Worm (Caenorhabditis elegans) whole organism, young adult: ENCODE results near the gene zipt-7.1.

Experiments
- C06A6.2 ChIP-seq: fragments of 200-800 bp; sonication (Bioruptor generic); conservative IDR thresholded peaks from 2 replicates; pipeline ENCODE4 v1.3.6; 2022; ENCODE audit warnings: missing genetic modification characterization, missing compliant biosample characterization
- F10E7.11 ChIP-seq: sonication (generic microtip); optimal IDR thresholded peaks from 2 replicates; lab custom pipeline; 2017; ENCODE audit warnings: mild to moderate bottlenecking, missing genetic modification characterization, moderate library complexity, missing compliant biosample characterization
- F39B2.1 ChIP-seq: fragments of 200-800 bp; sonication (Bioruptor generic); IDR thresholded peaks from 2 replicates; pipeline ENCODE4 v1.3.6; 2022; ENCODE audit warnings: missing genetic modification reagents, missing genetic modification characterization, missing compliant biosample characterization
- T26A5.8 ChIP-seq: sonication (generic microtip); optimal IDR thresholded peaks from 2 replicates; lab custom pipeline; 2016; ENCODE audit warnings: missing genetic modification characterization, missing compliant biosample characterization
- Y56A3A.18 ChIP-seq: fragments of 200-800 bp; sonication (Bioruptor generic); IDR thresholded peaks from 2 replicates; pipeline ENCODE4 v1.3.6; 2022; ENCODE audit warnings: missing genetic modification reagents, missing genetic modification characterization, missing compliant biosample characterization
- Y67H2A.10 ChIP-seq: fragments of 200-800 bp; sonication (Bioruptor generic); conservative IDR thresholded peaks from 2 replicates; pipeline ENCODE4 v1.3.6; 2022; ENCODE audit warnings: missing genetic modification reagents, missing genetic modification characterization, missing compliant biosample characterization
- ama-1 ChIP-seq, 3 experiments: fragments of 150-350 bp in 1 of 3; sonication (generic microtip) in 2 of 3; optimal IDR thresholded peaks; 2 replicates each; lab custom pipeline; 2014 to 2018; ENCODE audit warnings: missing biosample characterization in 2 of 3, missing genetic modification characterization in 2 of 3, missing genetic modification reagents in 2 of 3
- athp-1 ChIP-seq: sonication (generic microtip); optimal IDR thresholded peaks from 2 replicates; lab custom pipeline; 2017; ENCODE audit warnings: mild to moderate bottlenecking, missing genetic modification characterization, missing compliant biosample characterization
- attf-5 ChIP-seq: fragments of 200-800 bp; sonication (Bioruptor generic); optimal IDR thresholded peaks from 2 replicates; lab custom pipeline; 2018; ENCODE audit warnings: mild to moderate bottlenecking, missing genetic modification characterization, missing compliant biosample characterization
- bed-1 ChIP-seq: fragments of 200-800 bp; sonication (Bioruptor generic); IDR thresholded peaks from 2 replicates; pipeline ENCODE4 v1.3.6; 2022; ENCODE audit warnings: missing genetic modification reagents, missing genetic modification characterization, missing compliant biosample characterization
- hlh-12 ChIP-seq: sonication (generic microtip); optimal IDR thresholded peaks from 2 replicates; lab custom pipeline; 2016; ENCODE audit warnings: missing genetic modification characterization, missing compliant biosample characterization
- hmg-1.2 ChIP-seq: fragments of 200-800 bp; sonication (Bioruptor generic); IDR thresholded peaks from 2 replicates; pipeline ENCODE4 v1.3.6; 2022; ENCODE audit warnings: missing genetic modification reagents, missing genetic modification characterization, missing compliant biosample characterization
- lin-40 ChIP-seq: sonication (generic microtip); optimal IDR thresholded peaks from 2 replicates; lab custom pipeline; 2016; ENCODE audit warnings: missing genetic modification characterization, mild to moderate bottlenecking, missing compliant biosample characterization, missing genotype, missing genetic modification reagents
- lir-1 ChIP-seq: fragments of 200-800 bp; sonication (Bioruptor generic); conservative IDR thresholded peaks from 2 replicates; pipeline ENCODE4 v1.3.6; 2022; ENCODE audit warnings: missing genetic modification reagents, missing genetic modification characterization, missing compliant biosample characterization
- lsl-1 ChIP-seq: fragments of 200-800 bp; sonication (Bioruptor generic); optimal IDR thresholded peaks from 2 replicates; lab custom pipeline; 2018; ENCODE audit warnings: mild to moderate bottlenecking, missing genetic modification characterization, moderate library complexity, missing compliant biosample characterization
- mcd-1 ChIP-seq: fragments of 200-800 bp; sonication (Bioruptor generic); IDR thresholded peaks from 2 replicates; pipeline ENCODE4 v1.3.6; 2022; ENCODE audit warnings: missing genetic modification reagents, missing genetic modification characterization, missing compliant biosample characterization
- mel-28 ChIP-seq: sonication (generic microtip); optimal IDR thresholded peaks from 2 replicates; lab custom pipeline; 2016; ENCODE audit warnings: borderline replicate concordance, mild to moderate bottlenecking, missing genetic modification characterization, missing compliant biosample characterization
- mxl-1 ChIP-seq: sonication (generic microtip); optimal IDR thresholded peaks from 2 replicates; lab custom pipeline; 2016; ENCODE audit warnings: missing genetic modification characterization, missing compliant biosample characterization
- nhr-80 ChIP-seq: sonication (generic microtip); optimal IDR thresholded peaks from 2 replicates; lab custom pipeline; 2016; ENCODE audit warnings: missing genetic modification characterization, missing compliant biosample characterization
- sea-2 ChIP-seq: fragments of 200-800 bp; sonication (Bioruptor generic); IDR thresholded peaks from 2 replicates; pipeline ENCODE4 v1.3.6; 2022; ENCODE audit warnings: missing genetic modification characterization, missing compliant biosample characterization
- snpc-1.1 ChIP-seq: sonication (generic microtip); optimal IDR thresholded peaks from 2 replicates; lab custom pipeline; 2017; ENCODE audit warnings: missing genetic modification characterization, mild to moderate bottlenecking, missing compliant biosample characterization, antibody characterized with exemption, moderate library complexity, missing genotype, missing genetic modification reagents; ENCODE audit not compliant: insufficient read depth
- snpc-4 ChIP-seq, 5 experiments: fragments of 150-350 bp in 1 of 5; sonication (generic microtip) in 4 of 5; optimal IDR thresholded peaks; 2 replicates each; lab custom pipeline; 2014 to 2018; ENCODE audit warnings: missing genetic modification characterization in 5 of 5, missing biosample characterization in 3 of 5, antibody characterized with exemption in 2 of 5, mild to moderate bottlenecking in 2 of 5, missing compliant biosample characterization in 2 of 5, missing genotype in 2 of 5, moderate library complexity in 2 of 5, missing genetic modification reagents in 1 of 5
- sptf-2 ChIP-seq: fragments of 200-800 bp; sonication (Bioruptor generic); optimal IDR thresholded peaks from 2 replicates; lab custom pipeline; 2018; ENCODE audit warnings: mild to moderate bottlenecking, missing genetic modification characterization, missing compliant biosample characterization
- tbp1 ChIP-seq: fragments of 200-800 bp; sonication (Bioruptor generic); optimal IDR thresholded peaks from 2 replicates; lab custom pipeline; 2018; ENCODE audit warnings: mild to moderate bottlenecking, missing genetic modification characterization, missing compliant biosample characterization
- zim-3 ChIP-seq: sonication (generic microtip); optimal IDR thresholded peaks from 2 replicates; lab custom pipeline; 2017; ENCODE audit warnings: mild to moderate bottlenecking, missing genetic modification characterization, moderate library complexity, missing compliant biosample characterization
- ztf-3 ChIP-seq: fragments of 200-800 bp; sonication (Bioruptor generic); optimal IDR thresholded peaks from 2 replicates; lab custom pipeline; 2018; ENCODE audit warnings: mild to moderate bottlenecking, missing genetic modification characterization, missing compliant biosample characterization

zipt-7.1 gene

DNA sequence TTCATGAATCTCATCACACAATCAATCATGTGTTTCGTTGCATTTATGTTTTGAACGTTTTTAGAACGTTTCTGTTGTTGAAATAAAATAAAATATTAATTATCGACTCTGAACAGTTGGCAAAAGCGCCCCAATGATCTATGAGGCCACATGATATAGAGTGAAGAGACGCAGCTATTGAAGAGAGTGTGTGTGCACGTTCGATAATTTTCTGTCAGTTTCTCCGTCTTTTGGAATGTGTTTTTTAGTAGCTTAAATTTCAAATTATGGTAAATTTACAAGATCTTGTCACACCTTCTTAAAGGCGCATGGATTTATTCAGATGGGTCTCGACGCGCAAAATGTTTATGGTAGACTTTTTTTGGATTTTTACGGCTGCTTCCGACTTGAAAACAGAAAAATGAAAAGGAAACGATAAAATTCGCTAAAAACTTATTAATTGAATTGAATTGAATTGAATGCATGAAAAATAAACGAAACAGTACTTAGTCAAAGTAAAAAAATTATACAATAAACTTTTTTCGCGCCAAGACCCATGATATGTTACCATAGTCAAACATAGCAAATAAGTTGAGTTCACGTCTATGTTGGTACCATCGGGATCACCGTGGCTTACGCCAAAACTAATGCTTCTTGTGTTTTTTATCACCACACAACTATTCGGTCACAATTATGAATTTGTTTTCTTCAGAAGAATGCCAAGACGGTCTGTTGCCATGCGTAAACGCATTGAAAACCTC is 45.8 kb upstream of the zipt-7.1 start, which contains the start of gene C49C3.15 (continued):
- peak; percentile 71 for TF ChIP-seq attf-5
- TF ChIP-seq, all 124 proteins: peak for 8

DNA sequence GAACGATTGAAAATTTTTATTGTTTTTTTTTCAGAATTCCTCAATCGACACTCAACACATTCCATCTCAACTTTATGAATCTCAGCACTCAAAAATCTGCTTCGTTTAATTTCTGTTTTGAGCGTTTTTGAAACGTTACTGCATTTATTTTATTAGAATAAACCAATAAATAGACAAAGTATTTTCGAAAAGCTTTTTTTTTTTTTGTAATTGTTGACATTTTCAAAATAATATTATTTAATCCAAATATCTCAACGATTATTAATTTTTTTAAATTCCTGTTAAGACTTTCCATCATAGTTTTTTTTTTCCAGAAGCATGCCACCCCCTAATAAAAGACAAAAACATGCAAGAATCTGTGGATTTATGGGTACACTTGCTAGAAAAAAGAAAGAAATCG is 44.3 kb upstream of the zipt-7.1 start, which contains the start of gene C49C3.7:
TSS of gene C49C3.7 (plus strand) at position 301 of the 400 bp plus-strand sequence.
- TF ChIP-seq mcd-1 (no peak), snpc-4 (GFP tag; optimal IDR thresholded peaks at IDR 0.05; lab: Kevin White, UChicago) (no peak), snpc-4 (tag; optimal IDR thresholded peaks at IDR 0.05; lab: Kevin White, UChicago) (peak in 1 of 4 experiments; percentile 50)

- TF ChIP-seq hmg-1.2 (GFP tag; lab: Robert Waterston, UW) (peak; percentile 95), snpc-4 (GFP tag; optimal IDR thresholded peaks at IDR 0.05; lab: Kevin White, UChicago) (peak; percentile 51), snpc-4 (tag; optimal IDR thresholded peaks at IDR 0.05; lab: Kevin White, UChicago) (peak in 2 of 4 experiments; percentile 27 to 67), mcd-1 (peak; percentile 70), ztf-3 (GFP tag; lab: Kevin White, UChicago) (no peak), tbp1 (no peak)
These were observed 43.2 kb upstream of the zipt-7.1 start, which contains the start of gene C49C3.6 for ce11 chrIV:17331100-17331577. Gene C49C3.6 (plus strand): TSS chrIV:17331527.

DNA sequence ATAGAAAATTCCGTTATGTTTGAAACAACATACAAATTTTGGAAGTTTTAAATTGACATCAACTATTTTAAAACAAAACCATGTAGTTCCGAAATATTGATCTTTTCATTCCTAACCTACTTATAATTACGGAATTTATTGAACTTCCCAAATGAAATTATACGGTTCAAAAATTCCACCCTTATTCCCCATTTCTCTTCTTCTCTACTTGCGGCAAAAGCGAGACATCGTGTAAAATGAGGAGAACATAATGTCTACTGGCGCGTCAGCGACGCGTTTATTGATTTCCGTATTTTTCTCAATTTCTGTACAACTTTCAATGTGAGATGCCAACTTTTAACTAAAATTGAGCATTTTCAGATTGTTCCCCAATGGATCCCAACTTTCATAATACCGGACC is 40.9 kb upstream of the zipt-7.1 start, which contains the start of gene ceh-88:
TSS of gene ceh-88 (plus strand) at position 355 of the 400 bp plus-strand sequence.
- peak; percentile 53; the same call in 1 of the 2 replicates for TF ChIP-seq hmg-1.2 (GFP tag; lab: Robert Waterston, UW)
- no peak for TF ChIP-seq mel-28 (tag; lab: Kevin White, UChicago)

ce11 chrIV:17320445-17320844 is 32.5 kb upstream of the zipt-7.1 start, which contains the start of gene C49C3.4:
Gene C49C3.4 (plus strand): TSS chrIV:17320795.
- TF ChIP-seq mxl-1 (no peak), nhr-80 (tag; lab: Kevin White, UChicago) (peak; percentile 56)

- TF ChIP-seq T26A5.8 (no peak), zim-3 (tag; lab: Kevin White, UChicago) (no peak), snpc-1.1 (no peak), Y67H2A.10 (GFP tag; lab: Robert Waterston, UW) (no peak), C06A6.2 (GFP tag; lab: Robert Waterston, UW) (no peak), F39B2.1 (GFP tag; lab: Robert Waterston, UW) (no peak), F10E7.11 (no peak), bed-1 (GFP tag; lab: Robert Waterston, UW) (no peak), lin-40 (tag; lab: Kevin White, UChicago) (no peak), lir-1 (GFP tag; lab: Robert Waterston, UW) (no peak)
These were observed 28.5 kb upstream of the zipt-7.1 start, which contains the start of gene C49C3.20 for ce11 chrIV:17316398-17316797. Gene C49C3.20 (minus strand): TSS chrIV:17316498.

ce11 chrIV:17311842-17312241 is 23.9 kb upstream of the zipt-7.1 start, which contains the start of gene snf-9:
Gene snf-9 (plus strand): TSS chrIV:17312142.
- no peak for TF ChIP-seq sptf-2 (GFP tag; lab: Kevin White, UChicago)
- TF ChIP-seq lsl-1 (GFP tag; lab: Kevin White, UChicago): no peak
- no peak for TF ChIP-seq athp-1
- no peak for TF ChIP-seq ama-1 (optimal IDR thresholded peaks at IDR 0.05; lab: Kevin White, UChicago)
- no peak for TF ChIP-seq ama-1 (GFP tag; optimal IDR thresholded peaks at IDR 0.05; lab: Kevin White, UChicago)
- TF ChIP-seq sea-2 (GFP tag; lab: Robert Waterston, UW): no peak
- no peak for TF ChIP-seq Y56A3A.18
- TF ChIP-seq hlh-12 (tag; lab: Kevin White, UChicago): no peak
